Fruit fly (Drosophila melanogaster) whole organism, embryonic: Measurements from ENCODE around the gene CG9926.

Source experiments
- Abd-B ChIP-seq: fragments of 200-800 bp; sonication (Bioruptor generic); optimal IDR thresholded peaks from 2 replicates; lab custom pipeline; 2018; ENCODE audit warnings: missing biosample characterization, mild to moderate bottlenecking, missing genetic modification characterization, moderate library complexity
- Awh ChIP-seq: fragments of 200-800 bp; sonication (Bioruptor generic); IDR thresholded peaks from 2 replicates; pipeline ENCODE4, ENCODE4 v1.3.6; 2022; ENCODE audit warnings: missing biosample characterization, missing genetic modification characterization
- CG10147 ChIP-seq: fragments of 200-800 bp; sonication (Bioruptor generic); optimal IDR thresholded peaks from 2 replicates; lab custom pipeline; 2019; ENCODE audit warnings: missing biosample characterization, mild to moderate bottlenecking, missing genetic modification characterization, moderate library complexity
- CG11696 ChIP-seq: fragments of 200-800 bp; sonication (Bioruptor generic); IDR thresholded peaks from 2 replicates; pipeline ENCODE4 v1.3.6; 2022; ENCODE audit warnings: missing biosample characterization, missing genetic modification characterization
- CG12104 ChIP-seq: fragments of 200-800 bp; sonication (Bioruptor generic); optimal IDR thresholded peaks from 3 replicates; lab custom pipeline; 2016; ENCODE audit warnings: missing biosample characterization, missing genetic modification characterization
- CG13424 ChIP-seq: fragments of 200-800 bp; sonication (Bioruptor generic); optimal IDR thresholded peaks from 2 replicates; lab custom pipeline; 2019; ENCODE audit warnings: missing biosample characterization, mild to moderate bottlenecking, missing genetic modification characterization, moderate library complexity
- CG14441 ChIP-seq: fragments of 200-800 bp; sonication (Bioruptor generic); IDR thresholded peaks from 2 replicates; pipeline ENCODE4 v1.3.6; 2022; ENCODE audit warnings: missing biosample characterization, missing genetic modification characterization
- CG15011 ChIP-seq: fragments of 200-800 bp; sonication (Bioruptor generic); optimal IDR thresholded peaks from 3 replicates; lab custom pipeline; 2018; ENCODE audit warnings: missing biosample characterization, mild to moderate bottlenecking, missing genetic modification characterization
- CG1647 ChIP-seq: fragments of 200-800 bp; sonication (Bioruptor generic); optimal IDR thresholded peaks from 3 replicates; lab custom pipeline; 2016; ENCODE audit warnings: missing biosample characterization, missing genetic modification characterization
- CG16779 ChIP-seq: fragments of 200-800 bp; sonication (Bioruptor generic); IDR thresholded peaks from 2 replicates; pipeline ENCODE4 v1.3.6; 2022; ENCODE audit warnings: missing biosample characterization, missing genetic modification characterization
- CG17612 ChIP-seq: fragments of 200-800 bp; sonication (Bioruptor generic); IDR thresholded peaks from 2 replicates; pipeline ENCODE4 v1.3.6; 2022; ENCODE audit warnings: missing biosample characterization, missing genetic modification characterization
- CG17802 ChIP-seq: fragments of 200-800 bp; sonication (Bioruptor generic); optimal IDR thresholded peaks from 2 replicates; lab custom pipeline; 2018; ENCODE audit warnings: missing biosample characterization, mild to moderate bottlenecking, missing genetic modification characterization, moderate library complexity
- CG18764 ChIP-seq: fragments of 200-800 bp; sonication (Bioruptor generic); optimal IDR thresholded peaks from 3 replicates; lab custom pipeline; 2016; ENCODE audit warnings: missing biosample characterization, missing genetic modification characterization
- CG34376 ChIP-seq: fragments of 200-800 bp; sonication (Bioruptor generic); optimal IDR thresholded peaks from 2 replicates; lab custom pipeline; 2018; ENCODE audit warnings: missing biosample characterization, mild to moderate bottlenecking, missing genetic modification characterization
- CG3995 ChIP-seq: fragments of 200-800 bp; sonication (Bioruptor generic); optimal IDR thresholded peaks from 3 replicates; lab custom pipeline; 2016; ENCODE audit warnings: missing biosample characterization, missing genetic modification characterization
- CG4282 ChIP-seq: fragments of 200-800 bp; sonication (Bioruptor generic); optimal IDR thresholded peaks from 2 replicates; lab custom pipeline; 2016; ENCODE audit warnings: missing biosample characterization, missing genetic modification characterization
- CG4820 ChIP-seq: fragments of 200-800 bp; sonication (Bioruptor generic); optimal IDR thresholded peaks from 3 replicates; lab custom pipeline; 2016; ENCODE audit warnings: missing biosample characterization, missing genetic modification characterization
- CG7987 ChIP-seq: fragments of 200-800 bp; sonication (Bioruptor generic); optimal IDR thresholded peaks from 2 replicates; lab custom pipeline; 2018; ENCODE audit warnings: missing biosample characterization, mild to moderate bottlenecking, missing genetic modification characterization, moderate library complexity
- CG9609 ChIP-seq: fragments of 200-800 bp; sonication (Bioruptor generic); optimal IDR thresholded peaks from 3 replicates; lab custom pipeline; 2016; ENCODE audit warnings: missing biosample characterization, missing genetic modification characterization
- CoRest ChIP-seq: fragments of 200-800 bp; sonication (Bioruptor generic); optimal IDR thresholded peaks from 3 replicates; lab custom pipeline; 2018; ENCODE audit warnings: missing biosample characterization, mild to moderate bottlenecking, missing genetic modification characterization, moderate library complexity
- Deaf1 ChIP-seq: fragments of 200-800 bp; optimal IDR thresholded peaks from 3 replicates; lab custom pipeline; 2019; ENCODE audit warnings: missing biosample characterization, mild to moderate bottlenecking, missing genetic modification characterization, moderate library complexity
- Fer2 ChIP-seq: fragments of 200-800 bp; sonication (Bioruptor generic); optimal IDR thresholded peaks from 2 replicates; lab custom pipeline; 2018; ENCODE audit warnings: missing biosample characterization, mild to moderate bottlenecking, missing genetic modification characterization, moderate library complexity
- HHEX ChIP-seq: fragments of 200-800 bp; sonication (Bioruptor generic); optimal IDR thresholded peaks from 3 replicates; lab custom pipeline; 2017; ENCODE audit warnings: missing biosample characterization, mild to moderate bottlenecking, missing genetic modification characterization, missing genetic modification reagents
- HLH3B ChIP-seq: fragments of 200-800 bp; sonication (Bioruptor generic); IDR thresholded peaks from 2 replicates; pipeline ENCODE4 v1.3.6; 2022; ENCODE audit warnings: missing biosample characterization, missing genetic modification characterization
- HLH4C ChIP-seq: fragments of 200-800 bp; sonication (Bioruptor generic); IDR thresholded peaks from 3 replicates; pipeline ENCODE4 v1.3.6; 2022; ENCODE audit warnings: missing biosample characterization, missing genetic modification characterization; ENCODE audit not compliant: partially characterized antibody
- MTF-1 ChIP-seq: fragments of 200-800 bp; sonication (Bioruptor generic); optimal IDR thresholded peaks from 2 replicates; lab custom pipeline; 2018; ENCODE audit warnings: missing biosample characterization, mild to moderate bottlenecking, missing genetic modification characterization, borderline replicate concordance
- Mad ChIP-seq: fragments of 200-800 bp; sonication (Bioruptor generic); optimal IDR thresholded peaks from 2 replicates; lab custom pipeline; 2016; ENCODE audit warnings: missing biosample characterization, missing genetic modification characterization
- Mes4 ChIP-seq: fragments of 200-800 bp; sonication (Bioruptor generic); optimal IDR thresholded peaks from 2 replicates; lab custom pipeline; 2016; ENCODE audit warnings: missing biosample characterization, missing genetic modification characterization
- Optix ChIP-seq: fragments of 200-800 bp; sonication (Bioruptor generic); IDR thresholded peaks from 3 replicates; pipeline ENCODE4 v1.3.6; 2022; ENCODE audit warnings: missing biosample characterization, missing genetic modification characterization
- Poxn ChIP-seq: fragments of 200-800 bp; sonication (Bioruptor generic); IDR thresholded peaks from 2 replicates; pipeline ENCODE4 v1.3.6; 2022; ENCODE audit warnings: missing biosample characterization, missing genetic modification characterization
- Scr ChIP-seq: fragments of 200-800 bp; sonication (Bioruptor generic); IDR thresholded peaks from 2 replicates; pipeline ENCODE4 v1.3.6; 2022; ENCODE audit warnings: missing biosample characterization, missing genetic modification characterization; ENCODE audit not compliant: partially characterized antibody
- Six4 ChIP-seq: fragments of 200-800 bp; sonication (Bioruptor generic); optimal IDR thresholded peaks from 2 replicates; lab custom pipeline; 2016; ENCODE audit warnings: missing biosample characterization, missing genetic modification characterization
- Spps ChIP-seq: fragments of 200-800 bp; sonication (Bioruptor generic); optimal IDR thresholded peaks from 2 replicates; lab custom pipeline; 2018; ENCODE audit warnings: missing biosample characterization, mild to moderate bottlenecking, missing genetic modification characterization
- Ssrp ChIP-seq: fragments of 200-800 bp; sonication (Bioruptor generic); optimal IDR thresholded peaks from 2 replicates; lab custom pipeline; 2018; ENCODE audit warnings: missing biosample characterization, mild to moderate bottlenecking, missing genetic modification characterization, moderate library complexity
- Xbp1 ChIP-seq: fragments of 200-800 bp; sonication (Bioruptor generic); optimal IDR thresholded peaks from 3 replicates; lab custom pipeline; 2016; ENCODE audit warnings: missing biosample characterization, mild to moderate bottlenecking, missing genetic modification characterization
- bowl ChIP-seq: fragments of 200-800 bp; sonication (Bioruptor generic); IDR thresholded peaks from 2 replicates; pipeline ENCODE4 v1.3.6; 2022; ENCODE audit warnings: missing biosample characterization, missing genetic modification characterization
- cas ChIP-seq: fragments of 200-800 bp; sonication (Bioruptor generic); IDR thresholded peaks from 2 replicates; pipeline ENCODE4 v1.3.6; 2022; ENCODE audit warnings: missing biosample characterization, missing genetic modification characterization
- chif ChIP-seq, 2 experiments: fragments of 200-800 bp; sonication (Bioruptor generic); optimal IDR thresholded peaks; 3 replicates each; lab custom pipeline; 2016; ENCODE audit warnings: missing biosample characterization in 2 of 2, missing genetic modification characterization in 2 of 2
- en ChIP-seq: fragments of 200-800 bp; sonication (Bioruptor generic); optimal IDR thresholded peaks from 2 replicates; lab custom pipeline; 2016; ENCODE audit warnings: missing biosample characterization, missing genetic modification characterization
- esg ChIP-seq: fragments of 200-800 bp; sonication (Bioruptor generic); conservative IDR thresholded peaks from 2 replicates; pipeline ENCODE4 v1.3.6; 2022; ENCODE audit warnings: missing biosample characterization, missing genetic modification characterization
- jigr1 ChIP-seq: fragments of 200-800 bp; sonication (Bioruptor generic); IDR thresholded peaks from 3 replicates; pipeline ENCODE4 v1.3.6; 2022; ENCODE audit warnings: missing biosample characterization, missing genetic modification characterization
- mld ChIP-seq: fragments of 200-800 bp; sonication (Bioruptor generic); IDR thresholded peaks from 3 replicates; pipeline ENCODE4 v1.3.6; 2022; ENCODE audit warnings: missing biosample characterization, missing genetic modification characterization; ENCODE audit not compliant: partially characterized antibody
- ro ChIP-seq: fragments of 200-800 bp; sonication (Bioruptor generic); IDR thresholded peaks from 2 replicates; pipeline ENCODE4 v1.3.6; 2022; ENCODE audit warnings: missing biosample characterization, missing genetic modification characterization
- salm ChIP-seq: fragments of 200-800 bp; sonication (Bioruptor generic); optimal IDR thresholded peaks from 2 replicates; lab custom pipeline; 2018; ENCODE audit warnings: missing biosample characterization, mild to moderate bottlenecking, missing genetic modification characterization
- sr ChIP-seq: fragments of 200-800 bp; sonication (Bioruptor generic); IDR thresholded peaks from 3 replicates; pipeline ENCODE4 v1.3.6; 2022; ENCODE audit warnings: missing biosample characterization, missing genetic modification characterization
- wdn ChIP-seq: fragments of 200-800 bp; sonication (Bioruptor generic); IDR thresholded peaks from 2 replicates; pipeline ENCODE4 v1.3.6; 2022; ENCODE audit warnings: missing biosample characterization, missing genetic modification characterization
- zen ChIP-seq: fragments of 200-800 bp; sonication (Bioruptor generic); optimal IDR thresholded peaks from 3 replicates; lab custom pipeline; 2018; ENCODE audit warnings: missing biosample characterization, mild to moderate bottlenecking, missing genetic modification characterization, moderate library complexity
- zfh1 ChIP-seq: fragments of 200-800 bp; sonication (Bioruptor generic); IDR thresholded peaks from 3 replicates; pipeline ENCODE4 v1.3.6; 2022; ENCODE audit warnings: missing biosample characterization, missing genetic modification characterization

The CG9926 gene

DNA sequence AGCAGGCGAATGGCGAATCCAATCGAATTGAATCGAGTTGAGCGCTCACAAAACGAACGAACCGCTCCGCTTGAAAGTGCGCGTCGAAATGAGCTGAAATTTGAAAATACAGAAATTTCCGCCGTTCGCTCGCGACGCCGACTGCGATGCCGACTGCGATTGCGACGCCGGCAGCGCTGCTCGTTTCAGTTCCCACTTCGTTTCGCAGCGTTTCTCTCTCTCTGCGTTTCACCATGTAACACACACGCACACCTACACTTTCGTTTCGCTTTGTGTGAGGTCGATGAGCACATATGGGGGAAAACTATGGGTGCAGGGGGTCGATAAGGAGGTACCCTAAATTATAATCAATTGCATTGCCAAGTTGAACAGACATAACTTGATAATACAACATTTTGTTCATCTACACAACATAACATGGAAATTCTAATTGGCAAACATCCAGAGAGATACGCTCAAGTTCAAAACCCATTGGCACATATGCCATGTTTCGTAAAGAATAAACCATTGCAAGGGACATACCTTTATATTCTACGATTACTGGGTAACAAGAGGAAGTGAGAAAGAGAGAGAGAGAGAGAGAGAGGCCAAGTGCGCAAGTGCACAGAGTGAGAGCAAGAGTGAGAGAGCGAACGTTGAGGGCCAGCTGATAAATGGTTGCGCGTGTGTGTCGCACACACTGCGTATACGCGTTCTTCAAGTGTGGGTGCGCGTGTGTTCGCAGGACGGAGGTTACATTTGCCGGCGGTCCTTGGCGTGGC is 32.5 kb upstream of the CG9926 start (continued):
- TF ChIP-seq CG12104 (GFP tag; lab: Kevin White, UChicago) = peak; percentile 84
- TF ChIP-seq en = peak; percentile 91
- TF ChIP-seq Six4 (GFP tag; lab: Kevin White, UChicago) = peak; percentile 89
- 0 out of 2 replicates have a peak, but pooled peaks have one; percentile 29 for TF ChIP-seq CG11696 (GFP tag; lab: Robert Waterston, UW)
- TF ChIP-seq CG1647 = peak; percentile 81
- peak; percentile 30; the same call in 1 of the 2 replicates for TF ChIP-seq Scr (GFP tag; lab: Robert Waterston, UW)
- TF ChIP-seq bowl (GFP tag; lab: Robert Waterston, UW) = 0 out of 2 replicates have a peak, but pooled peaks have one; percentile 57
- TF ChIP-seq Abd-B (GFP tag; lab: Kevin White, UChicago) = peak; percentile 90
- peak; percentile 88 for TF ChIP-seq CG15011 (GFP tag; lab: Kevin White, UChicago)
- peak; percentile 91 for TF ChIP-seq CG10147 (GFP tag; lab: Kevin White, UChicago)
- peak; percentile 34; the same call in 2 of the 3 replicates for TF ChIP-seq sr (GFP tag; lab: Robert Waterston, UW)
- peak; percentile 31; the same call in 1 of the 2 replicates for TF ChIP-seq CG16779 (GFP tag; lab: Robert Waterston, UW)
- TF ChIP-seq CG17612 (GFP tag; lab: Robert Waterston, UW) = peak; percentile 80
- peak; percentile 93 for TF ChIP-seq CG9609 (GFP tag; lab: Kevin White, UChicago)
- peak; percentile 89 to 95 for TF ChIP-seq chif (GFP tag; optimal IDR thresholded peaks at IDR 0.05; lab: Kevin White, UChicago)
- peak; percentile 83 for TF ChIP-seq Deaf1
- TF ChIP-seq CG7987 = peak; percentile 87
- TF ChIP-seq Mad (GFP tag; lab: Kevin White, UChicago) = peak; percentile 68
- peak; percentile 75 for TF ChIP-seq wdn
- TF ChIP-seq Awh = peak; percentile 75
- peak; percentile 91 for TF ChIP-seq CG13424 (tag; lab: Kevin White, UChicago)
- peak; percentile 88 for TF ChIP-seq HHEX
- peak; percentile 89 for TF ChIP-seq Mes4 (GFP tag; lab: Kevin White, UChicago)
- peak; percentile 74 for TF ChIP-seq Fer2 (tag; lab: Kevin White, UChicago)
- peak; percentile 82 for TF ChIP-seq zen (tag; lab: Kevin White, UChicago)
- peak; percentile 73 for TF ChIP-seq CG4282 (GFP tag; lab: Kevin White, UChicago)
- peak; percentile 81; the same call in 2 of the 3 replicates for TF ChIP-seq jigr1 (GFP tag; lab: Robert Waterston, UW)
- TF ChIP-seq Spps (tag; lab: Kevin White, UChicago) = peak; percentile 76
- TF ChIP-seq HLH3B (GFP tag; lab: Robert Waterston, UW) = peak; percentile 90
- peak; percentile 40; the same call in 1 of the 2 replicates for TF ChIP-seq ro
- peak; percentile 62; the same call in 1 of the 2 replicates for TF ChIP-seq cas (GFP tag; lab: Robert Waterston, UW)
- TF ChIP-seq zfh1 (GFP tag; lab: Robert Waterston, UW) = peak; percentile 89
- TF ChIP-seq Ssrp (tag; lab: Kevin White, UChicago) = peak; percentile 90
- no peak for TF ChIP-seq MTF-1 (GFP tag; lab: Kevin White, UChicago)
- peak; percentile 69 for TF ChIP-seq CG3995
- TF ChIP-seq CG14441 (GFP tag; lab: Robert Waterston, UW) = peak; percentile 86
- peak; percentile 67; the same call in 1 of the 3 replicates for TF ChIP-seq mld (GFP tag; lab: Robert Waterston, UW)
- peak; percentile 45; the same call in 1 of the 3 replicates for TF ChIP-seq HLH4C (GFP tag; lab: Robert Waterston, UW)
- TF ChIP-seq CG17802 (tag; lab: Kevin White, UChicago) = peak; percentile 77
- peak; percentile 87 for TF ChIP-seq Optix (GFP tag; lab: Robert Waterston, UW)
- peak; percentile 83 for TF ChIP-seq salm (tag; lab: Kevin White, UChicago)
- peak; percentile 94 for TF ChIP-seq Xbp1 (GFP tag; lab: Kevin White, UChicago)
- TF ChIP-seq CoRest (tag; lab: Kevin White, UChicago) = peak; percentile 93
- peak; percentile 90 for TF ChIP-seq esg
- TF ChIP-seq CG34376 (GFP tag; lab: Kevin White, UChicago) = peak; percentile 94
- TF ChIP-seq CG18764 (GFP tag; lab: Kevin White, UChicago) = peak; percentile 89
- TF ChIP-seq CG4820 = peak; percentile 88
- peak; percentile 71 for TF ChIP-seq Poxn (GFP tag; lab: Robert Waterston, UW)
